Worm (Caenorhabditis elegans) whole organism, L4 larva: ENCODE results near the gene pix-1.

Experiments used
- F10B5.3 ChIP-seq: sonication (generic microtip); optimal IDR thresholded peaks from 2 replicates; lab custom pipeline; 2016; ENCODE audit warnings: mild to moderate bottlenecking, missing genetic modification characterization, missing compliant biosample characterization
- F26F4.8 ChIP-seq: fragments of 200-800 bp; sonication (Bioruptor generic); conservative IDR thresholded peaks from 2 replicates; pipeline ENCODE4 v1.3.6; 2022; ENCODE audit warnings: missing genetic modification characterization, missing compliant biosample characterization
- F49E8.2 ChIP-seq: sonication (generic microtip); optimal IDR thresholded peaks from 2 replicates; lab custom pipeline; 2016; ENCODE audit warnings: missing compliant biosample characterization, mild to moderate bottlenecking, missing genetic modification characterization, borderline replicate concordance
- T20F7.1 ChIP-seq: fragments of 200-800 bp; sonication (Bioruptor generic); optimal IDR thresholded peaks from 2 replicates; lab custom pipeline; 2018; ENCODE audit warnings: mild to moderate bottlenecking, missing genetic modification characterization, missing compliant biosample characterization
- Y48G9A.11 ChIP-seq: fragments of 200-800 bp; sonication (Bioruptor generic); IDR thresholded peaks from 2 replicates; pipeline ENCODE4 v1.3.6; 2022; ENCODE audit warnings: missing genetic modification reagents, missing genetic modification characterization, missing compliant biosample characterization
- Y75B8A.6 ChIP-seq: fragments of 200-800 bp; sonication (Bioruptor generic); IDR thresholded peaks from 2 replicates; pipeline ENCODE4 v1.3.6; 2022; ENCODE audit warnings: missing genetic modification reagents, missing genetic modification characterization, missing compliant biosample characterization
- ZK546.5 ChIP-seq, 2 experiments: sonication (generic microtip); optimal IDR thresholded peaks; 2 replicates each; lab custom pipeline; 2017; ENCODE audit warnings: missing biosample characterization in 2 of 2, missing genetic modification characterization in 2 of 2
- aha-1 ChIP-seq: fragments of 150-350 bp; peaks from one replicate; lab custom pipeline; 2014; ENCODE audit warnings: missing biosample characterization, missing genetic modification characterization
- aly-2 ChIP-seq: sonication (generic microtip); optimal IDR thresholded peaks from 2 replicates; lab custom pipeline; 2018; ENCODE audit warnings: missing biosample characterization, missing genetic modification characterization
- attf-4 ChIP-seq: sonication (generic microtip); optimal IDR thresholded peaks from 3 replicates; lab custom pipeline; 2017; ENCODE audit warnings: missing biosample characterization, missing genetic modification characterization
- ceh-20 ChIP-seq: fragments of 200-800 bp; sonication (Bioruptor generic); IDR thresholded peaks from 2 replicates; pipeline ENCODE4 v1.3.6; 2022; ENCODE audit warnings: missing genetic modification reagents, missing genetic modification characterization, missing compliant biosample characterization
- ceh-28 ChIP-seq: fragments of 150-350 bp; optimal IDR thresholded peaks from 2 replicates; lab custom pipeline; 2014; ENCODE audit warnings: missing biosample characterization, missing genetic modification reagents, missing genetic modification characterization
- ceh-44 ChIP-seq: fragments of 200-800 bp; sonication (Bioruptor generic); IDR thresholded peaks from 2 replicates; pipeline ENCODE4 v1.3.6; 2022; ENCODE audit warnings: missing genetic modification reagents, missing genetic modification characterization, missing compliant biosample characterization
- ces-1 ChIP-seq: fragments of 150-350 bp; sonication (generic microtip); optimal IDR thresholded peaks from 4 replicates; lab custom pipeline; 2014; ENCODE audit warnings: missing biosample characterization, missing genetic modification reagents, missing genetic modification characterization
- daf-12 ChIP-seq: fragments of 150-350 bp; optimal IDR thresholded peaks from 2 replicates; lab custom pipeline; 2014; ENCODE audit warnings: missing biosample characterization, missing genetic modification reagents, missing genetic modification characterization
- daf-16 ChIP-seq, 3 experiments: sonication (generic microtip); optimal IDR thresholded peaks; 2 replicates each; lab custom pipeline; 2016 to 2017; ENCODE audit warnings: missing genetic modification characterization in 3 of 3, missing genetic modification reagents in 3 of 3, mild to moderate bottlenecking in 2 of 3, missing compliant biosample characterization in 2 of 3, missing biosample characterization in 1 of 3, moderate library complexity in 1 of 3
- daf-19 ChIP-seq: fragments of 200-800 bp; sonication (Bioruptor generic); conservative IDR thresholded peaks from 2 replicates; pipeline ENCODE4 v1.3.6; 2022; ENCODE audit warnings: missing genetic modification characterization, missing compliant biosample characterization
- dmd-9 ChIP-seq: fragments of 200-800 bp; sonication (Bioruptor generic); IDR thresholded peaks from 2 replicates; pipeline ENCODE4 v1.3.6; 2022; ENCODE audit warnings: missing genetic modification reagents, missing genetic modification characterization, missing compliant biosample characterization
- dpl-1 ChIP-seq: fragments of 150-350 bp; optimal IDR thresholded peaks from 2 replicates; lab custom pipeline; 2014; ENCODE audit warnings: missing biosample characterization, missing genetic modification reagents, missing genetic modification characterization
- fkh-10 ChIP-seq: fragments of 150-350 bp; optimal IDR thresholded peaks from 2 replicates; lab custom pipeline; 2014; ENCODE audit warnings: missing biosample characterization, missing genetic modification reagents, missing genetic modification characterization
- gei-8 ChIP-seq: fragments of 200-800 bp; sonication (Bioruptor generic); optimal IDR thresholded peaks from 2 replicates; lab custom pipeline; 2018; ENCODE audit warnings: mild to moderate bottlenecking, missing genetic modification characterization, missing compliant biosample characterization
- hlh-11 ChIP-seq: fragments of 200-800 bp; sonication (Bioruptor generic); optimal IDR thresholded peaks from 2 replicates; lab custom pipeline; 2018; ENCODE audit warnings: mild to moderate bottlenecking, missing genetic modification characterization, missing compliant biosample characterization
- hmg-1.1 ChIP-seq: fragments of 200-800 bp; sonication (Bioruptor generic); IDR thresholded peaks from 2 replicates; pipeline ENCODE4 v1.3.6; 2022; ENCODE audit warnings: missing genetic modification reagents, missing genetic modification characterization, missing compliant biosample characterization
- lin-1 ChIP-seq: fragments of 200-800 bp; sonication (Bioruptor generic); IDR thresholded peaks from 2 replicates; pipeline ENCODE4 v1.3.6; 2022; ENCODE audit warnings: missing genetic modification reagents, missing genetic modification characterization, missing compliant biosample characterization
- lin-39 ChIP-seq: fragments of 150-350 bp; optimal IDR thresholded peaks from 2 replicates; lab custom pipeline; 2014; ENCODE audit warnings: missing biosample characterization, missing genetic modification reagents, missing genetic modification characterization
- mdl-1 ChIP-seq, 2 experiments: fragments of 150-350 bp in 1 of 2; sonication (generic microtip) in 1 of 2; optimal IDR thresholded peaks; 2 replicates each; lab custom pipeline; 2014 to 2017; ENCODE audit warnings: missing biosample characterization in 2 of 2, missing genetic modification characterization in 2 of 2
- mep-1 ChIP-seq: fragments of 150-350 bp; sonication (generic microtip); optimal IDR thresholded peaks from 3 replicates; lab custom pipeline; 2014; ENCODE audit warnings: missing biosample characterization, missing genetic modification characterization
- nhr-10 ChIP-seq: fragments of 150-350 bp; optimal IDR thresholded peaks from 2 replicates; lab custom pipeline; 2014; ENCODE audit warnings: missing biosample characterization, missing genetic modification characterization
- nhr-102 ChIP-seq: sonication (generic microtip); optimal IDR thresholded peaks from 2 replicates; lab custom pipeline; 2016; ENCODE audit warnings: mild to moderate bottlenecking, missing genetic modification characterization, moderate library complexity, missing compliant biosample characterization
- nhr-11 ChIP-seq: fragments of 150-350 bp; optimal IDR thresholded peaks from 2 replicates; lab custom pipeline; 2014; ENCODE audit warnings: missing biosample characterization, missing genetic modification characterization
- nhr-111 ChIP-seq: fragments of 200-800 bp; sonication (Bioruptor generic); optimal IDR thresholded peaks from 2 replicates; lab custom pipeline; 2018; ENCODE audit warnings: mild to moderate bottlenecking, missing genetic modification characterization, missing compliant biosample characterization
- nhr-41 ChIP-seq: fragments of 200-800 bp; sonication (Bioruptor generic); IDR thresholded peaks from 2 replicates; pipeline ENCODE4 v1.3.6; 2022; ENCODE audit warnings: missing genetic modification reagents, missing genetic modification characterization, missing compliant biosample characterization
- nhr-48 ChIP-seq: sonication (generic microtip); optimal IDR thresholded peaks from 2 replicates; lab custom pipeline; 2016; ENCODE audit warnings: mild to moderate bottlenecking, missing genetic modification characterization, missing compliant biosample characterization
- nhr-6 ChIP-seq: fragments of 150-350 bp; optimal IDR thresholded peaks from 2 replicates; lab custom pipeline; 2014; ENCODE audit warnings: missing biosample characterization, missing genetic modification characterization
- set-16 ChIP-seq: fragments of 200-800 bp; sonication (Bioruptor generic); IDR thresholded peaks from 2 replicates; pipeline ENCODE4 v1.3.6; 2022; ENCODE audit warnings: missing genetic modification reagents, missing genetic modification characterization, missing compliant biosample characterization
- snpc-4 ChIP-seq: fragments of 150-350 bp; optimal IDR thresholded peaks from 2 replicates; lab custom pipeline; 2014; ENCODE audit warnings: missing biosample characterization, missing genetic modification characterization
- vab-7 ChIP-seq: fragments of 200-800 bp; sonication (Bioruptor generic); IDR thresholded peaks from 2 replicates; pipeline ENCODE4 v1.3.6; 2022; ENCODE audit warnings: missing genetic modification reagents, missing genetic modification characterization, missing compliant biosample characterization
- zag-1 ChIP-seq: fragments of 150-350 bp; optimal IDR thresholded peaks from 2 replicates; lab custom pipeline; 2014; ENCODE audit warnings: missing biosample characterization, missing genetic modification characterization
- zfp-3 ChIP-seq: fragments of 200-800 bp; sonication (Bioruptor generic); conservative IDR thresholded peaks from 2 replicates; pipeline ENCODE4 v1.3.6; 2022; ENCODE audit warnings: missing genetic modification reagents, missing genetic modification characterization, missing compliant biosample characterization
- zip-11 ChIP-seq: fragments of 200-800 bp; sonication (Bioruptor generic); IDR thresholded peaks from 2 replicates; pipeline ENCODE4 v1.3.6; 2022; ENCODE audit warnings: missing genetic modification characterization, missing compliant biosample characterization
- zip-2 ChIP-seq: fragments of 150-350 bp; optimal IDR thresholded peaks from 2 replicates; lab custom pipeline; 2014; ENCODE audit warnings: missing biosample characterization, missing genetic modification characterization
- ztf-11 ChIP-seq: fragments of 150-350 bp; optimal IDR thresholded peaks from 2 replicates; lab custom pipeline; 2014; ENCODE audit warnings: missing biosample characterization, missing genetic modification characterization
- ztf-7 ChIP-seq: fragments of 150-350 bp; optimal IDR thresholded peaks from 2 replicates; lab custom pipeline; 2014; ENCODE audit warnings: missing biosample characterization, missing genetic modification characterization

The pix-1 gene

DNA sequence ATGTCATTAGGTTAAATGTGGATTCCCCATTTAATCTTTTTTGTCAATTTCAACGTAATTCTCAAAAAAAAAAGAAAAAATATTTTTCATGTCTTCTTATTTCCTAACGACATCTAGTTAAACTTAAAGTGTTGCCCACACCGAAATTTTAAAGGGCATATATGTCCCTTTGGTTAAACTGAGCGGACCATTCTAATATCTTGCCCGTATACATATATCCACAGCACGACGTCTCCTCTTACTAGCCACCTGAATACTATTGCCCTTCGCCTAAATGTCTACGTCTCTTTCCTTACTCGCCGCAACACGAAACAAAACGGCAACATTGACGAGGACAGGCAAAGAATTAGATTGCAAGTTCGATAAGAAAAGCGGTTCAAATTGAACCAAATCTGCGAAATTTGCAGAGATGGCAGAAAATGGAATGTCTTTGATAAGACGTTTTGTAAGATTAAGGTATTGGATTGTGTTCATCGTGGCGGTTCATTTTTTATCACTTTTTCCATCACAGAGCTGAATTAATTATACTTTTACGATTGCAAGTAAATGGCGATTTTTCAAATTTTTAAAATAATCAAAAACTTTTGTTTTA, 26.4 kb upstream of the pix-1 start (continued):
- TF ChIP-seq vab-7 (GFP tag; lab: Robert Waterston, UW): peak; percentile 98
- TF ChIP-seq zag-1 (tag; lab: Kevin White, UChicago): peak; percentile 100
- peak; percentile 99 for TF ChIP-seq lin-39
- no peak for TF ChIP-seq F26F4.8 (GFP tag; lab: Robert Waterston, UW)
- TF ChIP-seq ztf-11: peak; percentile 98
- peak; percentile 97 to 99 for TF ChIP-seq daf-16 (GFP tag; optimal IDR thresholded peaks at IDR 0.05; lab: Kevin White, UChicago)
- TF ChIP-seq daf-16 (tag; optimal IDR thresholded peaks at IDR 0.05; lab: Kevin White, UChicago): peak; percentile 94
- TF ChIP-seq aly-2 (tag; lab: Kevin White, UChicago): no peak
- peak; percentile 70 for TF ChIP-seq attf-4 (tag; lab: Kevin White, UChicago)
- no peak for TF ChIP-seq zip-11 (GFP tag; lab: Robert Waterston, UW)
- TF ChIP-seq fkh-10 (GFP tag; lab: Kevin White, UChicago): peak; percentile 99
- no peak for TF ChIP-seq daf-12 (tag; lab: Kevin White, UChicago)
- peak; percentile 97 for TF ChIP-seq zfp-3 (GFP tag; lab: Robert Waterston, UW)
- TF ChIP-seq hmg-1.1 (GFP tag; lab: Robert Waterston, UW): peak; percentile 100
- no peak for TF ChIP-seq Y75B8A.6 (GFP tag; lab: Robert Waterston, UW)
- 0 out of 2 replicates have a peak, but pooled peaks have one; percentile 59 for TF ChIP-seq Y48G9A.11 (GFP tag; lab: Robert Waterston, UW)
- TF ChIP-seq hlh-11: peak; percentile 97
- TF ChIP-seq snpc-4 (tag; lab: Kevin White, UChicago): peak; percentile 0
- TF ChIP-seq daf-19 (GFP tag; lab: Robert Waterston, UW): peak; percentile 98
- TF ChIP-seq ceh-20 (GFP tag; lab: Robert Waterston, UW): peak; percentile 99
- peak; percentile 98 for TF ChIP-seq nhr-48 (tag; lab: Kevin White, UChicago)
- peak; percentile 97 for TF ChIP-seq gei-8 (GFP tag; lab: Kevin White, UChicago)
- no peak for TF ChIP-seq set-16
- peak; percentile 99 for TF ChIP-seq nhr-6 (tag; lab: Kevin White, UChicago)
- peak; percentile 93 to 94 for TF ChIP-seq mdl-1 (tag; optimal IDR thresholded peaks at IDR 0.05; lab: Kevin White, UChicago)
- peak; percentile 99 for TF ChIP-seq nhr-11 (tag; lab: Kevin White, UChicago)
- TF ChIP-seq dpl-1 (GFP tag; lab: Kevin White, UChicago): peak; percentile 77
- peak; percentile 83 for TF ChIP-seq ceh-28 (tag; lab: Kevin White, UChicago)
- peak; percentile 100 for TF ChIP-seq aha-1
- peak; percentile 99 for TF ChIP-seq nhr-10 (tag; lab: Kevin White, UChicago)
- TF ChIP-seq F49E8.2 (tag; lab: Kevin White, UChicago): peak; percentile 22
- peak; percentile 86 for TF ChIP-seq nhr-111 (GFP tag; lab: Kevin White, UChicago)
- TF ChIP-seq nhr-102 (tag; lab: Kevin White, UChicago): peak; percentile 100
- peak; percentile 94 for TF ChIP-seq dmd-9 (GFP tag; lab: Robert Waterston, UW)
- TF ChIP-seq ZK546.5 (tag; optimal IDR thresholded peaks at IDR 0.05; lab: Kevin White, UChicago): peak; percentile 33 to 76
- peak; percentile 82; the same call in 1 of the 2 replicates for TF ChIP-seq nhr-41 (GFP tag; lab: Robert Waterston, UW)
- TF ChIP-seq T20F7.1 (GFP tag; lab: Kevin White, UChicago): peak; percentile 94
- peak; percentile 83 for TF ChIP-seq ceh-44 (GFP tag; lab: Robert Waterston, UW)
- TF ChIP-seq ces-1: peak; percentile 96
- TF ChIP-seq lin-1 (GFP tag; lab: Robert Waterston, UW): peak; percentile 87
- TF ChIP-seq F10B5.3 (tag; lab: Kevin White, UChicago): peak; percentile 97

DNA sequence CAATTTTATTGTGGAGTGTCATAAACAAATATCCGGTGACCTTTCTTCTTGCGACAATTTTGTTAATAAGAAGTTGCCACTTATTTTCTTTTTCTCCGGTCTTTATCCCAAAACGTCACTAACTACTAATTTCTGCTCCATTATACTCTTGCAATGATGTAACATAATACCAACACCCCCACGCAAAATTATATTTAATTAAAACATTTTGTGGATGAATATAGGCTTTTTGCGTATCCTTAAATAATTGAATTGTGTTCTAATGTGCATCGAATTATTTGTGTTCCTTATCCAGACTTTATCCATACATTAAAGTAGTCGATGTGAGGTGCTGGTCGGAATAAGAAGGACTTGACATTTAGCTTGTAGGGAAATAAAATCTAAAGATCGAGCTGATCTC, 24.2 kb upstream of the pix-1 start:
- TF ChIP-seq ztf-7 (no peak), mep-1 (tag; lab: Kevin White, UChicago) (no peak), zip-2 (tag; lab: Kevin White, UChicago) (no peak)
